Fruit fly (Drosophila melanogaster): ENCODE data around the gene CG7407.
A peak's percentile ranks its signal among the peaks of the same experiment; 100 is the strongest.

The CG7407 gene

DNA sequence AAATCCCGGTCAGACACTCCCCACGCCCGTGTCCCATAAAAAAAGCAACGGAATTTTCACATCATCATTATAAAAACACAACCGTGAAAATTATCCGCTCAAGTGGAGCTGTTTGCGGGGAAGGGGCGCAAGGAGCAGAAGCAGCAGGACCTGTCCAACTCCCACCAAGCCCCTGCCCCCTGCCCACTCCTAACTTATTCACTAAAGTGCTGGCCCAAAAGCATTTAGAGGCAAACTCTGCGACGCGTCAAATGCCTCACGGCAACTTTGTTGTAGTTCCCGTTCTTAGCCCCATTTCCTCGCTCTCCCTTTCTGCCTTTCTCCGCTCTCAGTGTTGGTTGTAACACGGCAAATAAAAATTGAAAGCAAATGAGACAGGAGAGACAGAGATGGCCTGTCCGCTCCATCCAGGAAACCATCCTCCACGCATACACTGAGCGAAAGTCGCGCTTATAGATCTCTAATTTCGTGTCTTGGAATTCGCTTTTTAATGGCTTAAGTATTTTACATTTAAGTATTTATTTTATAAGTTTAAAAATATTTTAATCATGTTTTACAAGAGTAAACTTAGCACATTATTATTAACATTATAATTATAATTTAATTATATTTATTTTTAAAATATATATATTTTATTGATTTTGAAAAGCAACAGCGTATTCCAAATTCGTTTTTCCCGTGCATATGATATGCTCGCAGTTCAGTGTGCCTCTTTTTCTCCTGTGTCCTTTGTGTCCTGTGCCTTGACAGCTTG is 36.2 kb downstream of the CG7407 start:
- TF ChIP-seq CG3032 (tag; optimal IDR thresholded peaks at IDR 0.05) (peak; percentile 23), esn (GFP tag; optimal IDR thresholded peaks at IDR 0.05) (no peak), Hr39 (GFP tag; optimal IDR thresholded peaks at IDR 0.05) (no peak), Smox (GFP tag; optimal IDR thresholded peaks at IDR 0.05) (no peak), fkh (GFP tag; optimal IDR thresholded peaks at IDR 0.05) (no peak), Eip93F (GFP tag; optimal IDR thresholded peaks at IDR 0.05) (no peak), Lpt (GFP tag; optimal IDR thresholded peaks at IDR 0.05) (no peak), salr (GFP tag; optimal IDR thresholded peaks at IDR 0.05) (no peak), lz (GFP tag; optimal IDR thresholded peaks at IDR 0.05) (no peak), CG7368 (GFP tag; optimal IDR thresholded peaks at IDR 0.05) (no peak), CG10631 (GFP tag; optimal IDR thresholded peaks at IDR 0.05) (peak; percentile 36), Eip78C (GFP tag) (peak; percentile 50), CG9139 (GFP tag; optimal IDR thresholded peaks at IDR 0.05) (no peak), dsx (GFP tag; optimal IDR thresholded peaks at IDR 0.05; ENCODE audit: poor library complexity, severe bottlenecking) (peak; percentile 15), CG6163 (GFP tag; IDR thresholded peaks at IDR 0.05) (no peak), achi (GFP tag; optimal IDR thresholded peaks at IDR 0.05) (peak; percentile 17), vri (GFP tag; optimal IDR thresholded peaks at IDR 0.05) (no peak), acj6 (GFP tag; optimal IDR thresholded peaks at IDR 0.05) (peak; percentile 20), CG34406 (GFP tag; optimal IDR thresholded peaks at IDR 0.05) (peak; percentile 12), CG8319 (GFP tag; optimal IDR thresholded peaks at IDR 0.05) (no peak), CG6808 (GFP tag; optimal IDR thresholded peaks at IDR 0.05) (peak; percentile 11), CG32006 (GFP tag; optimal IDR thresholded peaks at IDR 0.05) (peak; percentile 48), CG11294 (GFP tag; IDR thresholded peaks at IDR 0.05) (no peak), Blimp-1 (GFP tag; optimal IDR thresholded peaks at IDR 0.05) (no peak), Ets96B (tag; optimal IDR thresholded peaks at IDR 0.05) (peak; percentile 23), Sox14 (GFP tag; optimal IDR thresholded peaks at IDR 0.05) (no peak), CG6276 (GFP tag; optimal IDR thresholded peaks at IDR 0.05) (no peak), dac (GFP tag; optimal IDR thresholded peaks at IDR 0.05) (no peak), ss (GFP tag; optimal IDR thresholded peaks at IDR 0.05) (peak in 1 of 2 experiments; percentile 4), CG4318 (GFP tag; optimal IDR thresholded peaks at IDR 0.05) (no peak), spab (GFP tag; optimal IDR thresholded peaks at IDR 0.05) (no peak), CG8119 (GFP tag; IDR thresholded peaks at IDR 0.05) (peak; percentile 23; the same call in 1 of the 3 replicates), Gug (GFP tag; IDR thresholded peaks at IDR 0.05) (no peak), CG8632 (GFP tag; optimal IDR thresholded peaks at IDR 0.05) (peak; percentile 23)

DNA sequence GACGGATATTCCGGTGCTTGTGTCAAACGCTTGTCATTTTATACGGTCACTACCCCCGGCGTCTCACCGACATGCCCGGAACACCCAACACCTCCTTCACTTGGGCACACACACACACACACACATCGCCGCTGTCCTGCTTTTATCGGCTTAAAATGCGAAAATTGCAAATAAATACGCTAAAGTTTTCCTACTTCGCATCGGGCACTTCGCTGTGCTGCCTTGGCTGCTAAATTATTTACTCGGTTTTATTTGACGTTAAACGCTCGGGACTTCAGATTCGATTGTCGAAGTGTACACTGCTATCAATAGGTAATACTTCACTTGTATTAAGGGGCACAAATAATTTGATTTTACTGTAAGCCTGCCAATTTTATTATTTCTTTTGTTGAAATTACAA is 48.5 kb downstream of the CG7407 start:
- no peak for TF ChIP-seq CG6854 (GFP tag; optimal IDR thresholded peaks at IDR 0.05)
- no peak for TF ChIP-seq CG8119 (GFP tag; IDR thresholded peaks at IDR 0.05)
- TF ChIP-seq spab (GFP tag; optimal IDR thresholded peaks at IDR 0.05) = no peak
- TF ChIP-seq Sox15 (GFP tag; optimal IDR thresholded peaks at IDR 0.05) = no peak
- no peak for TF ChIP-seq Gug (GFP tag; IDR thresholded peaks at IDR 0.05)
- TF ChIP-seq Ets21C (GFP tag; optimal IDR thresholded peaks at IDR 0.05) = no peak
- no peak for TF ChIP-seq CG9139 (GFP tag; optimal IDR thresholded peaks at IDR 0.05)
- no peak for TF ChIP-seq acj6 (GFP tag; optimal IDR thresholded peaks at IDR 0.05)
- TF ChIP-seq CG11294 (GFP tag; IDR thresholded peaks at IDR 0.05) = no peak
- TF ChIP-seq CG8319 (GFP tag; optimal IDR thresholded peaks at IDR 0.05) = no peak
- TF ChIP-seq cyc (GFP tag; optimal IDR thresholded peaks at IDR 0.05) = no peak
- TF ChIP-seq fd85E (GFP tag; optimal IDR thresholded peaks at IDR 0.05) = no peak
- no peak for TF ChIP-seq achi (GFP tag; optimal IDR thresholded peaks at IDR 0.05)
- no peak for TF ChIP-seq CG34406 (GFP tag; optimal IDR thresholded peaks at IDR 0.05)
- TF ChIP-seq dac (GFP tag; optimal IDR thresholded peaks at IDR 0.05) = no peak
